Worm (Caenorhabditis elegans) whole organism, early embryonic: ENCODE measurements around the gene C07B5.6.

Experiments used
- B0310.2 ChIP-seq: sonication (generic microtip); optimal IDR thresholded peaks from 2 replicates; lab custom pipeline; 2016; ENCODE audit warnings: mild to moderate bottlenecking, missing genetic modification characterization, missing compliant biosample characterization
- aly-1 ChIP-seq: sonication (generic microtip); optimal IDR thresholded peaks from 2 replicates; lab custom pipeline; 2016; ENCODE audit warnings: missing genetic modification characterization, missing compliant biosample characterization
- ama-1 ChIP-seq: fragments of 150-350 bp; optimal IDR thresholded peaks from 2 replicates; lab custom pipeline; 2014
- ceh-13 ChIP-seq: fragments of 200-800 bp; sonication (Bioruptor generic); optimal IDR thresholded peaks from 2 replicates; lab custom pipeline; 2018; ENCODE audit warnings: mild to moderate bottlenecking, missing genetic modification characterization, missing compliant biosample characterization
- ceh-36 ChIP-seq: sonication (generic microtip); optimal IDR thresholded peaks from 2 replicates; lab custom pipeline; 2016; ENCODE audit warnings: missing genetic modification characterization, inconsistent platforms, missing compliant biosample characterization
- ets-7 ChIP-seq: sonication (generic microtip); optimal IDR thresholded peaks from 2 replicates; lab custom pipeline; 2016; ENCODE audit warnings: missing genotype, missing genetic modification characterization, missing compliant biosample characterization
- flt-1 ChIP-seq: fragments of 200-800 bp; sonication (Bioruptor generic); IDR thresholded peaks from 2 replicates; pipeline ENCODE4 v1.3.6; 2022; ENCODE audit warnings: missing genetic modification characterization, missing compliant biosample characterization
- hmbx-1 ChIP-seq: sonication (generic microtip); optimal IDR thresholded peaks from 2 replicates; lab custom pipeline; 2016; ENCODE audit warnings: mild to moderate bottlenecking, missing genetic modification characterization, missing compliant biosample characterization
- hmg-4 ChIP-seq: fragments of 200-800 bp; sonication (Bioruptor generic); optimal IDR thresholded peaks from 2 replicates; lab custom pipeline; 2018; ENCODE audit warnings: mild to moderate bottlenecking, missing genetic modification characterization, missing compliant biosample characterization
- pes-1 ChIP-seq: fragments of 200-800 bp; sonication (Bioruptor generic); IDR thresholded peaks from 2 replicates; pipeline ENCODE4 v1.3.6; 2022; ENCODE audit warnings: missing genetic modification reagents, missing genetic modification characterization, missing compliant biosample characterization
- scrt-1 ChIP-seq: fragments of 200-800 bp; sonication (Bioruptor generic); IDR thresholded peaks from 2 replicates; pipeline ENCODE4 v1.3.6; 2022; ENCODE audit warnings: missing genetic modification characterization, missing compliant biosample characterization
- tbx-11 ChIP-seq: fragments of 200-800 bp; sonication (Bioruptor generic); IDR thresholded peaks from 2 replicates; pipeline ENCODE4 v1.3.6; 2022; ENCODE audit warnings: missing genetic modification characterization, missing compliant biosample characterization
- tbx-37 ChIP-seq: fragments of 200-800 bp; sonication (Bioruptor generic); conservative IDR thresholded peaks from 2 replicates; pipeline ENCODE4 v1.3.6; 2022; ENCODE audit warnings: missing genetic modification reagents, missing genetic modification characterization, missing compliant biosample characterization
- tra-4 ChIP-seq: sonication (generic microtip); optimal IDR thresholded peaks from 2 replicates; lab custom pipeline; 2017; ENCODE audit warnings: missing genetic modification characterization, missing compliant biosample characterization

- TF ChIP-seq ama-1 (lab: Kevin White, UChicago) (no peak), tra-4 (tag; lab: Kevin White, UChicago) (no peak), flt-1 (GFP tag; lab: Robert Waterston, UW) (no peak), tbx-11 (GFP tag; lab: Robert Waterston, UW) (no peak), hmg-4 (GFP tag; lab: Kevin White, UChicago) (no peak), scrt-1 (GFP tag; lab: Robert Waterston, UW) (no peak), ceh-13 (GFP tag; lab: Kevin White, UChicago) (no peak), pes-1 (GFP tag; lab: Robert Waterston, UW) (no peak), hmbx-1 (tag; lab: Kevin White, UChicago) (no peak), B0310.2 (no peak), ets-7 (tag; lab: Kevin White, UChicago) (no peak), aly-1 (no peak), tbx-37 (GFP tag; lab: Robert Waterston, UW) (no peak), ceh-36 (tag; lab: Kevin White, UChicago) (no peak)
Observed at ce11 chrX:9536665-9537064, 17.8 kb downstream of the C07B5.6 start, which contains the start of gene C07B5.8.
